Worm (Caenorhabditis elegans) whole organism, L2 larva: ENCODE measurements around the gene cal-1.

ENCODE experiments used
- C34F6.9 ChIP-seq: fragments of 150-350 bp; optimal IDR thresholded peaks from 2 replicates; lab custom pipeline; 2014; ENCODE audit warnings: missing biosample characterization, missing genetic modification characterization
- F13H6.1 ChIP-seq: sonication (generic microtip); optimal IDR thresholded peaks from 2 replicates; lab custom pipeline; 2016; ENCODE audit warnings: missing genetic modification characterization, missing compliant biosample characterization
- R02D3.7 ChIP-seq: fragments of 150-350 bp; optimal IDR thresholded peaks from 2 replicates; lab custom pipeline; 2014; ENCODE audit warnings: missing biosample characterization, missing genetic modification characterization
- Y55F3AM.14 ChIP-seq: fragments of 200-800 bp; sonication (Bioruptor generic); optimal IDR thresholded peaks from 2 replicates; lab custom pipeline; 2018; ENCODE audit warnings: mild to moderate bottlenecking, missing genetic modification characterization, missing compliant biosample characterization
- ZK546.5 ChIP-seq: sonication (generic microtip); optimal IDR thresholded peaks from 2 replicates; lab custom pipeline; 2017; ENCODE audit warnings: missing biosample characterization, missing genetic modification characterization
- alr-1 ChIP-seq: fragments of 150-350 bp; optimal IDR thresholded peaks from 2 replicates; lab custom pipeline; 2014; ENCODE audit warnings: missing biosample characterization, missing genetic modification characterization
- aly-2 ChIP-seq: fragments of 150-350 bp; optimal IDR thresholded peaks from 2 replicates; lab custom pipeline; 2014; ENCODE audit warnings: missing biosample characterization, missing genetic modification characterization
- ama-1 ChIP-seq: fragments of 150-350 bp; optimal IDR thresholded peaks from 2 replicates; lab custom pipeline; 2018; ENCODE audit warnings: inconsistent platforms
- blmp-1 ChIP-seq: sonication (generic microtip); optimal IDR thresholded peaks from 2 replicates; lab custom pipeline; 2017; ENCODE audit warnings: missing genetic modification characterization, mild to moderate bottlenecking, missing compliant biosample characterization, antibody characterized with exemption, moderate library complexity; ENCODE audit not compliant: insufficient read depth
- ceh-16 ChIP-seq: fragments of 150-350 bp; optimal IDR thresholded peaks from 2 replicates; lab custom pipeline; 2014; ENCODE audit warnings: missing biosample characterization, missing genetic modification characterization
- ceh-82 ChIP-seq: fragments of 150-350 bp; optimal IDR thresholded peaks from 2 replicates; lab custom pipeline; 2014; ENCODE audit warnings: missing biosample characterization, missing genetic modification characterization
- crh-2 ChIP-seq: sonication (generic microtip); optimal IDR thresholded peaks from 2 replicates; lab custom pipeline; 2017; ENCODE audit warnings: missing biosample characterization, missing genetic modification characterization
- dmd-4 ChIP-seq: sonication (generic microtip); optimal IDR thresholded peaks from 2 replicates; lab custom pipeline; 2017; ENCODE audit warnings: missing biosample characterization, missing genetic modification characterization
- egl-27 ChIP-seq: sonication (generic microtip); optimal IDR thresholded peaks from 3 replicates; lab custom pipeline; 2017; ENCODE audit warnings: missing biosample characterization, missing genetic modification reagents, missing genetic modification characterization
- elt-1 ChIP-seq: fragments of 150-350 bp; optimal IDR thresholded peaks from 2 replicates; lab custom pipeline; 2014; ENCODE audit warnings: missing biosample characterization, missing genetic modification characterization
- elt-3 ChIP-seq: sonication (generic microtip); optimal IDR thresholded peaks from 2 replicates; lab custom pipeline; 2017; ENCODE audit warnings: missing biosample characterization, missing genetic modification characterization
- fos-1 ChIP-seq: fragments of 150-350 bp; optimal IDR thresholded peaks from 2 replicates; lab custom pipeline; 2014; ENCODE audit warnings: missing biosample characterization, missing genetic modification characterization
- gmeb-1 ChIP-seq: fragments of 150-350 bp; optimal IDR thresholded peaks from 2 replicates; lab custom pipeline; 2014; ENCODE audit warnings: missing biosample characterization, missing genetic modification characterization
- lin-11 ChIP-seq: fragments of 150-350 bp; sonication (generic microtip); optimal IDR thresholded peaks from 2 replicates; lab custom pipeline; 2014; ENCODE audit warnings: missing biosample characterization, missing genetic modification characterization, inconsistent platforms, mixed read lengths
- lin-13 ChIP-seq: fragments of 150-350 bp; optimal IDR thresholded peaks from 2 replicates; lab custom pipeline; 2014; ENCODE audit warnings: missing biosample characterization, missing genetic modification reagents, missing genetic modification characterization
- lin-39 ChIP-seq: fragments of 150-350 bp; optimal IDR thresholded peaks from 2 replicates; lab custom pipeline; 2014; ENCODE audit warnings: missing biosample characterization, missing genetic modification reagents, missing genetic modification characterization
- lsy-2 ChIP-seq, 2 experiments: fragments of 150-350 bp in 1 of 2; sonication (generic microtip) in 1 of 2; optimal IDR thresholded peaks; 2 replicates each; lab custom pipeline; 2014 to 2017; ENCODE audit warnings: missing biosample characterization in 2 of 2, missing genetic modification characterization in 2 of 2
- mab-5 ChIP-seq: fragments of 150-350 bp; optimal IDR thresholded peaks from 2 replicates; lab custom pipeline; 2014; ENCODE audit warnings: missing biosample characterization, missing genetic modification characterization
- mbf-1 ChIP-seq: sonication (generic microtip); optimal IDR thresholded peaks from 2 replicates; lab custom pipeline; 2017; ENCODE audit warnings: missing biosample characterization, missing genetic modification characterization
- mdl-1 ChIP-seq, 2 experiments: fragments of 150-350 bp in 1 of 2; sonication (generic microtip) in 1 of 2; optimal IDR thresholded peaks; 2 replicates each; lab custom pipeline; 2017; ENCODE audit warnings: missing biosample characterization in 2 of 2, missing genetic modification characterization in 2 of 2
- nhr-10 ChIP-seq: sonication (generic microtip); optimal IDR thresholded peaks from 2 replicates; lab custom pipeline; 2017; ENCODE audit warnings: missing biosample characterization, missing genetic modification characterization
- nhr-11 ChIP-seq: fragments of 150-350 bp; optimal IDR thresholded peaks from 2 replicates; lab custom pipeline; 2014; ENCODE audit warnings: missing biosample characterization, missing genetic modification characterization
- nhr-12 ChIP-seq: fragments of 150-350 bp; optimal IDR thresholded peaks from 2 replicates; lab custom pipeline; 2014; ENCODE audit warnings: missing biosample characterization, missing genetic modification characterization
- nhr-129 ChIP-seq: fragments of 150-350 bp; optimal IDR thresholded peaks from 2 replicates; lab custom pipeline; 2014; ENCODE audit warnings: missing biosample characterization, missing genetic modification characterization
- nhr-21 ChIP-seq: fragments of 150-350 bp; optimal IDR thresholded peaks from 2 replicates; lab custom pipeline; 2014; ENCODE audit warnings: missing biosample characterization, missing genetic modification characterization
- nhr-23 ChIP-seq: fragments of 150-350 bp; optimal IDR thresholded peaks from 2 replicates; lab custom pipeline; 2014; ENCODE audit warnings: missing biosample characterization, missing genetic modification reagents, missing genetic modification characterization
- nhr-237 ChIP-seq: fragments of 150-350 bp; optimal IDR thresholded peaks from 2 replicates; lab custom pipeline; 2014; ENCODE audit warnings: missing biosample characterization, missing genetic modification characterization
- nhr-25 ChIP-seq: fragments of 150-350 bp; sonication (generic microtip); optimal IDR thresholded peaks from 3 replicates; lab custom pipeline; 2014; ENCODE audit warnings: missing biosample characterization, missing genetic modification characterization
- nhr-6 ChIP-seq: fragments of 150-350 bp; optimal IDR thresholded peaks from 2 replicates; lab custom pipeline; 2014; ENCODE audit warnings: missing biosample characterization, missing genetic modification characterization
- nhr-77 ChIP-seq: fragments of 150-350 bp; optimal IDR thresholded peaks from 2 replicates; lab custom pipeline; 2014; ENCODE audit warnings: missing biosample characterization, missing genetic modification characterization
- peb-1 ChIP-seq: fragments of 150-350 bp; optimal IDR thresholded peaks from 2 replicates; lab custom pipeline; 2014; ENCODE audit warnings: missing biosample characterization, missing genetic modification characterization
- sem-4 ChIP-seq: fragments of 150-350 bp; optimal IDR thresholded peaks from 2 replicates; lab custom pipeline; 2014; ENCODE audit warnings: missing biosample characterization, missing genetic modification reagents, missing genetic modification characterization
- skn-1 ChIP-seq: sonication (generic microtip); optimal IDR thresholded peaks from 2 replicates; lab custom pipeline; 2017; ENCODE audit warnings: missing biosample characterization, missing genetic modification characterization
- sma-3 ChIP-seq: sonication (generic microtip); optimal IDR thresholded peaks from 2 replicates; lab custom pipeline; 2016; ENCODE audit warnings: missing genetic modification reagents, missing genetic modification characterization, missing compliant biosample characterization
- sma-9 ChIP-seq, 2 experiments: fragments of 150-350 bp in 1 of 2; sonication (generic microtip) in 1 of 2; optimal IDR thresholded peaks; 2 replicates each; lab custom pipeline; 2014 to 2016; ENCODE audit warnings: missing genetic modification characterization in 2 of 2, mild to moderate bottlenecking in 1 of 2, missing biosample characterization in 1 of 2, missing compliant biosample characterization in 1 of 2, missing genetic modification reagents in 1 of 2, moderate library complexity in 1 of 2
- snpc-4 ChIP-seq: fragments of 150-350 bp; optimal IDR thresholded peaks from 2 replicates; lab custom pipeline; 2014; ENCODE audit warnings: missing biosample characterization, missing genetic modification characterization
- unc-39 ChIP-seq: fragments of 150-350 bp; optimal IDR thresholded peaks from 2 replicates; lab custom pipeline; 2014; ENCODE audit warnings: missing biosample characterization, missing genetic modification characterization
- unc-55 ChIP-seq: fragments of 150-350 bp; sonication (generic microtip); optimal IDR thresholded peaks from 3 replicates; lab custom pipeline; 2014; ENCODE audit warnings: missing biosample characterization, missing genetic modification reagents, missing genetic modification characterization
- unc-62 ChIP-seq: fragments of 150-350 bp; optimal IDR thresholded peaks from 2 replicates; lab custom pipeline; 2014; ENCODE audit warnings: missing biosample characterization, missing genetic modification reagents, missing genetic modification characterization
- zag-1 ChIP-seq: fragments of 150-350 bp; optimal IDR thresholded peaks from 2 replicates; lab custom pipeline; 2014; ENCODE audit warnings: missing biosample characterization, missing genetic modification characterization
- ztf-1 ChIP-seq: fragments of 200-800 bp; sonication (Bioruptor generic); conservative IDR thresholded peaks from 2 replicates; pipeline ENCODE4 v1.3.6; 2022; ENCODE audit warnings: missing genetic modification characterization, missing compliant biosample characterization
- ztf-11 ChIP-seq: sonication (generic microtip); optimal IDR thresholded peaks from 2 replicates; lab custom pipeline; 2017; ENCODE audit warnings: missing biosample characterization, missing genetic modification characterization
- ztf-4 ChIP-seq: fragments of 150-350 bp; optimal IDR thresholded peaks from 2 replicates; lab custom pipeline; 2014; ENCODE audit warnings: missing biosample characterization, missing genetic modification characterization

The cal-1 gene

DNA sequence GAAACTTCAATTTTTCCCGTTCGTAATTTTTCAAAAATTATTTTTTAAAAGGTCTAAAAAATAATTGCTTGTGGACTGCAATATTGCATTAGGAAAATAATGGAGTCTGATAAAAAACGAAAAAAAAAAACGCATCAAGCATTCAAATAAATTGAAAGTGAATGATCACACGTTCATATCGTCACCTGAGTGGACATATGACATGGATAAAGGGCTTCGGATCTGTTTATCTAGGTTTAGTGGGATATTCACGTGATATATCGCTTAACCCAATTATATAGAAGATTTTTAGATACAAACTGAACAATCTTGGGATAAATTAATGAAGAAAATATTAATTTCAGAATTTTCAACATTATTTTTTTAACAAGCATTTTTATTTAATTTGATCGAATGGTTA is 33.7 kb upstream of the cal-1 start:
- TF ChIP-seq ceh-82 (no peak), nhr-77 (no peak), nhr-237 (tag; lab: Kevin White, UChicago) (no peak), crh-2 (no peak), sem-4 (tag; lab: Kevin White, UChicago) (no peak), unc-39 (tag; lab: Kevin White, UChicago) (no peak), mbf-1 (tag; lab: Kevin White, UChicago) (no peak), R02D3.7 (no peak), nhr-21 (tag; lab: Kevin White, UChicago) (no peak), zag-1 (tag; lab: Kevin White, UChicago) (no peak), snpc-4 (tag; lab: Kevin White, UChicago) (no peak), lin-13 (GFP tag; lab: Kevin White, UChicago) (no peak), nhr-129 (tag; lab: Kevin White, UChicago) (no peak), egl-27 (tag; lab: Kevin White, UChicago) (no peak), ztf-4 (tag; lab: Kevin White, UChicago) (no peak), sma-9 (GFP tag; optimal IDR thresholded peaks at IDR 0.05; lab: Kevin White, UChicago) (no peak), sma-9 (tag; optimal IDR thresholded peaks at IDR 0.05; lab: Kevin White, UChicago) (no peak)

DNA sequence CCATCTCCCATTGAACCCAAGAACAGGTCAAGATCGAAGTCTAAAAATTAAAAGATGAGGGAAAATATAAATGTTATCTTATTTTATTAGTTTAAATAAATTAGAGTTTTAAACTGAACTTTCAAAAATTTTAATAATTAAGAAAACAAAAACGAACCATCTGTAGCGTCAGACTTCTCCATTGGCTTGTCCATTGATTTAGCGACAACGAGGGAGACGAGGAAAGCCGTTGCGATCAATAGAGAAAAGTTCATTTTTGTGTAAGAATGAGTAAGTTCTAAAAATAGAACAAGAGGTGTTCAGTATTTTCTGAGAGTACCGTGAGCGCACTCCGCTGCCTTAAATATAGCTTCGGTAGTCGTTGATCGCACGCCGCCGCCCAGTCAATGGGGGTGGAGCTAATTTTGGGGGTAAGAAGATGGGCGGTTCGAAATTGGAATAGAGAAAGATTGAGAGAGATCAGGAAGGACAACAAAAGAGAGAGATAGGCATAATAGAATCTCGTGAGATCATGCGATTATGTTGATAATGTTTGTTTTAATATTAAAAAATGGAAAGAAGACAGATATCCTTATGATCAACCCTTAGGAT is 33.1 kb upstream of the cal-1 start, which contains the start of gene F45D3.3:
TSS of gene F45D3.3 (minus strand) at position 350 of the 591 bp plus-strand sequence.
- no peak for TF ChIP-seq crh-2
- no peak for TF ChIP-seq gmeb-1
- TF ChIP-seq ceh-16 (tag; lab: Kevin White, UChicago): no peak
- TF ChIP-seq peb-1 (tag; lab: Kevin White, UChicago): no peak
- peak; percentile 24 for TF ChIP-seq sma-9 (GFP tag; optimal IDR thresholded peaks at IDR 0.05; lab: Kevin White, UChicago)
- no peak for TF ChIP-seq sma-9 (tag; optimal IDR thresholded peaks at IDR 0.05; lab: Kevin White, UChicago)
- TF ChIP-seq nhr-25 (tag; lab: Kevin White, UChicago): peak; percentile 12
- peak; percentile 25 for TF ChIP-seq egl-27 (tag; lab: Kevin White, UChicago)
- no peak for TF ChIP-seq nhr-23 (tag; lab: Kevin White, UChicago)
- no peak for TF ChIP-seq lin-39 (tag; lab: Kevin White, UChicago)
- no peak for TF ChIP-seq ZK546.5
- TF ChIP-seq unc-62 (GFP tag; lab: Kevin White, UChicago): no peak
- TF ChIP-seq unc-39 (tag; lab: Kevin White, UChicago): no peak
- no peak for TF ChIP-seq ztf-4 (tag; lab: Kevin White, UChicago)
- no peak for TF ChIP-seq fos-1 (tag; lab: Kevin White, UChicago)
- no peak for TF ChIP-seq nhr-10
- no peak for TF ChIP-seq R02D3.7
- no peak for TF ChIP-seq unc-55 (GFP tag; lab: Kevin White, UChicago)
- no peak for TF ChIP-seq skn-1 (tag; lab: Kevin White, UChicago)
- no peak for TF ChIP-seq ceh-82
- no peak for TF ChIP-seq lin-11 (tag; lab: Kevin White, UChicago)
- no peak for TF ChIP-seq nhr-129 (tag; lab: Kevin White, UChicago)
- TF ChIP-seq nhr-6 (tag; lab: Kevin White, UChicago): no peak
- no peak for TF ChIP-seq F13H6.1 (tag; lab: Kevin White, UChicago)
- TF ChIP-seq lsy-2 (tag; optimal IDR thresholded peaks at IDR 0.05; lab: Kevin White, UChicago): no peak
- TF ChIP-seq nhr-12 (tag; lab: Kevin White, UChicago): no peak
- no peak for TF ChIP-seq elt-1
- no peak for TF ChIP-seq ztf-11 (tag; lab: Kevin White, UChicago)
- TF ChIP-seq ztf-1 (GFP tag; lab: Robert Waterston, UW): no peak
- TF ChIP-seq zag-1 (tag; lab: Kevin White, UChicago): no peak
- no peak for TF ChIP-seq nhr-11 (tag; lab: Kevin White, UChicago)
- TF ChIP-seq Y55F3AM.14 (GFP tag; lab: Kevin White, UChicago): no peak
- TF ChIP-seq C34F6.9: no peak
- peak; percentile 22 to 34 for TF ChIP-seq mdl-1 (tag; optimal IDR thresholded peaks at IDR 0.05; lab: Kevin White, UChicago)
- no peak for TF ChIP-seq sem-4 (tag; lab: Kevin White, UChicago)
- no peak for TF ChIP-seq aly-2
- TF ChIP-seq nhr-237 (tag; lab: Kevin White, UChicago): no peak
- peak; percentile 79 for TF ChIP-seq nhr-21 (tag; lab: Kevin White, UChicago)
- TF ChIP-seq elt-3 (tag; lab: Kevin White, UChicago): no peak
- TF ChIP-seq snpc-4 (tag; lab: Kevin White, UChicago): no peak
- TF ChIP-seq dmd-4 (tag; lab: Kevin White, UChicago): no peak
- peak; percentile 27 for TF ChIP-seq blmp-1 (tag; lab: Kevin White, UChicago)
- TF ChIP-seq nhr-77: no peak
- TF ChIP-seq sma-3 (GFP tag; lab: Kevin White, UChicago): peak; percentile 43
- peak; percentile 94 for TF ChIP-seq ama-1 (lab: Kevin White, UChicago)
- TF ChIP-seq mbf-1 (tag; lab: Kevin White, UChicago): no peak
- no peak for TF ChIP-seq alr-1
- no peak for TF ChIP-seq mab-5 (tag; lab: Kevin White, UChicago)
- no peak for TF ChIP-seq lin-13 (GFP tag; lab: Kevin White, UChicago)
- TF ChIP-seq, all 48 proteins: peak for 8
